Worm (Caenorhabditis elegans) whole organism, L2 larva: Measurements from ENCODE around the gene F11C1.7.

Source experiments
- C34F6.9 ChIP-seq: fragments of 150-350 bp; optimal IDR thresholded peaks from 2 replicates; lab custom pipeline; 2014; ENCODE audit warnings: missing biosample characterization, missing genetic modification characterization
- F13H6.1 ChIP-seq: sonication (generic microtip); optimal IDR thresholded peaks from 2 replicates; lab custom pipeline; 2016; ENCODE audit warnings: missing genetic modification characterization, missing compliant biosample characterization
- R02D3.7 ChIP-seq: fragments of 150-350 bp; optimal IDR thresholded peaks from 2 replicates; lab custom pipeline; 2014; ENCODE audit warnings: missing biosample characterization, missing genetic modification characterization
- Y55F3AM.14 ChIP-seq: fragments of 200-800 bp; sonication (Bioruptor generic); optimal IDR thresholded peaks from 2 replicates; lab custom pipeline; 2018; ENCODE audit warnings: mild to moderate bottlenecking, missing genetic modification characterization, missing compliant biosample characterization
- ZK546.5 ChIP-seq: sonication (generic microtip); optimal IDR thresholded peaks from 2 replicates; lab custom pipeline; 2017; ENCODE audit warnings: missing biosample characterization, missing genetic modification characterization
- alr-1 ChIP-seq: fragments of 150-350 bp; optimal IDR thresholded peaks from 2 replicates; lab custom pipeline; 2014; ENCODE audit warnings: missing biosample characterization, missing genetic modification characterization
- aly-2 ChIP-seq: fragments of 150-350 bp; optimal IDR thresholded peaks from 2 replicates; lab custom pipeline; 2014; ENCODE audit warnings: missing biosample characterization, missing genetic modification characterization
- ama-1 ChIP-seq: fragments of 150-350 bp; optimal IDR thresholded peaks from 2 replicates; lab custom pipeline; 2018; ENCODE audit warnings: inconsistent platforms
- blmp-1 ChIP-seq: sonication (generic microtip); optimal IDR thresholded peaks from 2 replicates; lab custom pipeline; 2017; ENCODE audit warnings: missing genetic modification characterization, mild to moderate bottlenecking, missing compliant biosample characterization, antibody characterized with exemption, moderate library complexity; ENCODE audit not compliant: insufficient read depth
- ceh-82 ChIP-seq: fragments of 150-350 bp; optimal IDR thresholded peaks from 2 replicates; lab custom pipeline; 2014; ENCODE audit warnings: missing biosample characterization, missing genetic modification characterization
- crh-2 ChIP-seq: sonication (generic microtip); optimal IDR thresholded peaks from 2 replicates; lab custom pipeline; 2017; ENCODE audit warnings: missing biosample characterization, missing genetic modification characterization
- dmd-4 ChIP-seq: sonication (generic microtip); optimal IDR thresholded peaks from 2 replicates; lab custom pipeline; 2017; ENCODE audit warnings: missing biosample characterization, missing genetic modification characterization
- elt-3 ChIP-seq: sonication (generic microtip); optimal IDR thresholded peaks from 2 replicates; lab custom pipeline; 2017; ENCODE audit warnings: missing biosample characterization, missing genetic modification characterization
- fos-1 ChIP-seq: fragments of 150-350 bp; optimal IDR thresholded peaks from 2 replicates; lab custom pipeline; 2014; ENCODE audit warnings: missing biosample characterization, missing genetic modification characterization
- gmeb-1 ChIP-seq: fragments of 150-350 bp; optimal IDR thresholded peaks from 2 replicates; lab custom pipeline; 2014; ENCODE audit warnings: missing biosample characterization, missing genetic modification characterization
- lin-11 ChIP-seq: fragments of 150-350 bp; sonication (generic microtip); optimal IDR thresholded peaks from 2 replicates; lab custom pipeline; 2014; ENCODE audit warnings: missing biosample characterization, missing genetic modification characterization, inconsistent platforms, mixed read lengths
- lin-13 ChIP-seq: fragments of 150-350 bp; optimal IDR thresholded peaks from 2 replicates; lab custom pipeline; 2014; ENCODE audit warnings: missing biosample characterization, missing genetic modification reagents, missing genetic modification characterization
- lin-39 ChIP-seq: fragments of 150-350 bp; optimal IDR thresholded peaks from 2 replicates; lab custom pipeline; 2014; ENCODE audit warnings: missing biosample characterization, missing genetic modification reagents, missing genetic modification characterization
- lsy-2 ChIP-seq, 2 experiments: fragments of 150-350 bp in 1 of 2; sonication (generic microtip) in 1 of 2; optimal IDR thresholded peaks; 2 replicates each; lab custom pipeline; 2014 to 2017; ENCODE audit warnings: missing biosample characterization in 2 of 2, missing genetic modification characterization in 2 of 2
- mab-5 ChIP-seq: fragments of 150-350 bp; optimal IDR thresholded peaks from 2 replicates; lab custom pipeline; 2014; ENCODE audit warnings: missing biosample characterization, missing genetic modification characterization
- mbf-1 ChIP-seq: sonication (generic microtip); optimal IDR thresholded peaks from 2 replicates; lab custom pipeline; 2017; ENCODE audit warnings: missing biosample characterization, missing genetic modification characterization
- mdl-1 ChIP-seq, 2 experiments: fragments of 150-350 bp in 1 of 2; sonication (generic microtip) in 1 of 2; optimal IDR thresholded peaks; 2 replicates each; lab custom pipeline; 2017; ENCODE audit warnings: missing biosample characterization in 2 of 2, missing genetic modification characterization in 2 of 2
- nhr-12 ChIP-seq: fragments of 150-350 bp; optimal IDR thresholded peaks from 2 replicates; lab custom pipeline; 2014; ENCODE audit warnings: missing biosample characterization, missing genetic modification characterization
- nhr-129 ChIP-seq: fragments of 150-350 bp; optimal IDR thresholded peaks from 2 replicates; lab custom pipeline; 2014; ENCODE audit warnings: missing biosample characterization, missing genetic modification characterization
- nhr-21 ChIP-seq: fragments of 150-350 bp; optimal IDR thresholded peaks from 2 replicates; lab custom pipeline; 2014; ENCODE audit warnings: missing biosample characterization, missing genetic modification characterization
- nhr-237 ChIP-seq: fragments of 150-350 bp; optimal IDR thresholded peaks from 2 replicates; lab custom pipeline; 2014; ENCODE audit warnings: missing biosample characterization, missing genetic modification characterization
- nhr-6 ChIP-seq: fragments of 150-350 bp; optimal IDR thresholded peaks from 2 replicates; lab custom pipeline; 2014; ENCODE audit warnings: missing biosample characterization, missing genetic modification characterization
- nhr-77 ChIP-seq: fragments of 150-350 bp; optimal IDR thresholded peaks from 2 replicates; lab custom pipeline; 2014; ENCODE audit warnings: missing biosample characterization, missing genetic modification characterization
- peb-1 ChIP-seq: fragments of 150-350 bp; optimal IDR thresholded peaks from 2 replicates; lab custom pipeline; 2014; ENCODE audit warnings: missing biosample characterization, missing genetic modification characterization
- sem-4 ChIP-seq: fragments of 150-350 bp; optimal IDR thresholded peaks from 2 replicates; lab custom pipeline; 2014; ENCODE audit warnings: missing biosample characterization, missing genetic modification reagents, missing genetic modification characterization
- skn-1 ChIP-seq: sonication (generic microtip); optimal IDR thresholded peaks from 2 replicates; lab custom pipeline; 2017; ENCODE audit warnings: missing biosample characterization, missing genetic modification characterization
- sma-9 ChIP-seq, 2 experiments: fragments of 150-350 bp in 1 of 2; sonication (generic microtip) in 1 of 2; optimal IDR thresholded peaks; 2 replicates each; lab custom pipeline; 2014 to 2016; ENCODE audit warnings: missing genetic modification characterization in 2 of 2, mild to moderate bottlenecking in 1 of 2, missing biosample characterization in 1 of 2, missing compliant biosample characterization in 1 of 2, missing genetic modification reagents in 1 of 2, moderate library complexity in 1 of 2
- unc-55 ChIP-seq: fragments of 150-350 bp; sonication (generic microtip); optimal IDR thresholded peaks from 3 replicates; lab custom pipeline; 2014; ENCODE audit warnings: missing biosample characterization, missing genetic modification reagents, missing genetic modification characterization
- unc-62 ChIP-seq: fragments of 150-350 bp; optimal IDR thresholded peaks from 2 replicates; lab custom pipeline; 2014; ENCODE audit warnings: missing biosample characterization, missing genetic modification reagents, missing genetic modification characterization
- zag-1 ChIP-seq: fragments of 150-350 bp; optimal IDR thresholded peaks from 2 replicates; lab custom pipeline; 2014; ENCODE audit warnings: missing biosample characterization, missing genetic modification characterization
- ztf-11 ChIP-seq: sonication (generic microtip); optimal IDR thresholded peaks from 2 replicates; lab custom pipeline; 2017; ENCODE audit warnings: missing biosample characterization, missing genetic modification characterization

Gene F11C1.7

DNA sequence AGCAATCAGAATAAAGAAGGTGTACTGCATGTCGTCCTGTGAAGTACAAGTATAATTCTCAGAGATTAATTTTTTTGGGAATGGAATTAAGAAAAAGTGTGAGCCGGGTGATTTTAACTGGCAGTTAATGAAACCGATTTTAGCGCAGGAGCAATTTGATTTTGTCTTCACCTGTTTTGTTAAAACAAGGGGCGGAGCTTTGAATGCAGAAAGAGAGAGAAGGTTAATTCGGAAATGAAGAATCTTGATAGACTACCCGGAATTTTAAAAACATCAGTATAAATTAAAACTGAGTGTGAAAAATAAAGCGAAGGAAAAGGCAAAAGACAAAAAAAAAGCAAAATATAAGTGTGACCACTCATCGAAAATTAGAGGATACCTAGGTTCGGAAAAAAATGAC, 42.6 kb upstream of the F11C1.7 start, which contains the start of gene C05E7.3:
Gene C05E7.3 (minus strand): TSS at position 101 of the 400 bp plus-strand sequence.
- no peak for TF ChIP-seq nhr-6 (tag; lab: Kevin White, UChicago)
- TF ChIP-seq gmeb-1: no peak
- no peak for TF ChIP-seq peb-1 (tag; lab: Kevin White, UChicago)
- TF ChIP-seq elt-3 (tag; lab: Kevin White, UChicago): no peak
- TF ChIP-seq ZK546.5 (tag; lab: Kevin White, UChicago): no peak
- no peak for TF ChIP-seq skn-1 (tag; lab: Kevin White, UChicago)
- TF ChIP-seq dmd-4 (tag; lab: Kevin White, UChicago): no peak
- no peak for TF ChIP-seq unc-62
- no peak for TF ChIP-seq unc-55
- no peak for TF ChIP-seq F13H6.1 (tag; lab: Kevin White, UChicago)
- TF ChIP-seq blmp-1 (tag; lab: Kevin White, UChicago): no peak
- no peak for TF ChIP-seq sem-4
- TF ChIP-seq crh-2 (tag; lab: Kevin White, UChicago): no peak
- no peak for TF ChIP-seq ceh-82
- TF ChIP-seq fos-1 (tag; lab: Kevin White, UChicago): no peak
- TF ChIP-seq R02D3.7 (tag; lab: Kevin White, UChicago): no peak
- TF ChIP-seq ama-1 (lab: Kevin White, UChicago): no peak

DNA sequence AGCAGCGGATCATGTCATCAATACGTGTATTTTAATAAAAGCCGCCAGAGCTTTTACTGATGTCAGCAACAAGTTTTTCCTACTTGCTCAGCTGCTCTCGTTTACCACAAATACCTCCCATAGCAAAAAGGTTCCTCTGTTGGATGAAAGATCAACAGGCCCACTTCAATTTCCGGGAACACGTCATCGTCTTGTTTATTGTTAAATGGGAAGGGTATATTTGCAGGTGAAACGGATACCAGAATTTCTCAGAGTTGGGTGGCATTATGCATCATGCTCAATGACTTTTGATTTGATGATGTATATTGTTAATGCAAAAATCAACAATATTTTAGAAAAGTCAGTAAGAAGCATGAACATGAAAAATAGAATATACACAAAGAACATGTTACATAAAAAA, 38.0 kb upstream of the F11C1.7 start:
- TF ChIP-seq nhr-12 (tag; lab: Kevin White, UChicago) (no peak), R02D3.7 (tag; lab: Kevin White, UChicago) (no peak), alr-1 (tag; lab: Kevin White, UChicago) (no peak), sem-4 (no peak)

DNA sequence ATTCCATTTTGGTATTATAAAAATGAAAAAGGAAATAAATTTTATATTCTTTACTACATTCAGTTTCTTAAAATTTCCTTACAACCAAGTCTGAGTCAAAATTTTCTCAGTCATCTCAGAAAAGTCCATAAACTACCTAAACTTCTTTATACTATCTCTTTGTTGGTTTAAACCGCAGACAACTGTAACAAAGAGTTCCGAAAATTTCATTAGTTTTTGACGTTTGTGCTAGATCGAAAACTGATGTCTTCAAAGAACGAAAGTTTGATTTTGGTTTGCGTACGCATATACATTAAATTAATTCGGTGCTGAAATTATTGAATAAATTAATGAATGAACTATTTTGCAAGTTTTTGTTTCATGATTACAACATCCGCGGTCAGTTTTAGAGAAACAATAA, 30.2 kb upstream of the F11C1.7 start:
- TF ChIP-seq zag-1 (tag; lab: Kevin White, UChicago) (no peak), lin-39 (tag; lab: Kevin White, UChicago) (no peak), sma-9 (GFP tag; optimal IDR thresholded peaks at IDR 0.05; lab: Kevin White, UChicago) (no peak), sma-9 (tag; optimal IDR thresholded peaks at IDR 0.05; lab: Kevin White, UChicago) (no peak), mdl-1 (tag; optimal IDR thresholded peaks at IDR 0.05; lab: Kevin White, UChicago) (no peak), unc-62 (no peak), mab-5 (tag; lab: Kevin White, UChicago) (no peak), R02D3.7 (tag; lab: Kevin White, UChicago) (no peak), elt-3 (tag; lab: Kevin White, UChicago) (no peak), C34F6.9 (tag; lab: Kevin White, UChicago) (no peak), aly-2 (no peak), nhr-129 (tag; lab: Kevin White, UChicago) (no peak), nhr-21 (tag; lab: Kevin White, UChicago) (no peak), nhr-237 (no peak), ztf-11 (tag; lab: Kevin White, UChicago) (no peak), mbf-1 (no peak), fos-1 (tag; lab: Kevin White, UChicago) (no peak)

DNA sequence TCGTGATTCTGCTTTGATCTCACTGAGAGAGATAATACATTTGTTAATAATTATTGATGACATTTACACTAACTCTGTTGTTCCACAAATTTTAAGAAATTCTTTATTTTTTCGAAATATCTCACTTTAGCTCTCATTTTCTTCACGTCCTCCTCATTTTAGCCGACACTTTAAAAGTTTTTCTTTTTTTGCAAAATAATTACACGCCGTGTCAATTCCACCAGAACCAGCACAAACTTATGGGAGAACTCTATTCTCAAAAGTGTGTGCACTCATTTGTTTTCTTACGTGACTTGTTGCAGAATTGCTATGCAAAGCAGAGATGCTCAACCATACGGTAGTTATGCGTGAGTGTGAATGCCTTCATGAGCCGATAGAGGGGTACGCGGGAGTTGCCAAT, 24.0 kb upstream of the F11C1.7 start, which contains the start of gene frpr-2:
Gene frpr-2 (plus strand): TSS at position 301 of the 400 bp plus-strand sequence.
- TF ChIP-seq lin-11 (tag; lab: Kevin White, UChicago) (no peak), nhr-6 (tag; lab: Kevin White, UChicago) (no peak), Y55F3AM.14 (no peak), ZK546.5 (tag; lab: Kevin White, UChicago) (no peak), lin-13 (GFP tag; lab: Kevin White, UChicago) (no peak), nhr-237 (no peak), lsy-2 (tag; optimal IDR thresholded peaks at IDR 0.05; lab: Kevin White, UChicago) (no peak), sma-9 (GFP tag; optimal IDR thresholded peaks at IDR 0.05; lab: Kevin White, UChicago) (no peak), sma-9 (tag; optimal IDR thresholded peaks at IDR 0.05; lab: Kevin White, UChicago) (no peak), unc-62 (no peak), nhr-77 (no peak)
